Worm (Caenorhabditis elegans): ENCODE measurements around the gene sec-23.

DNA sequence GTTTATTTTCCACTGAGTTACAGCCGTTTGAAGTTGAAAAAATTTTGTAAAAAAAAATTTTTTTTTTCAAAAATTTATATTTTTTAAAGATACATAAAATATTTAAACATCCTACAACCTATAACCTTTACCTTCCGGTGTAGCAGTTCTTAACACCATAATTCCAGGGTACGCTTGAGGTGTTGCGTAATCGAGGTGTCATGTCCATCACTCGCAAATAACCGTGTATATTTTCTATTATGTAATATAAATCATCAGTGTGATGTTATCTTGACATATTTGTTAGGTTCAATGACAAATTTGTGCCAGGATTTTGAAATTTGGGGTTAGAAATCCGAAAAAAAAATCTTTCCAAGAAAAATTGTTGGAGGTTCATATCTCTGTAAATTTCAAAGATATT lies 24.0 kb upstream of the sec-23 start:
- TF ChIP-seq lsy-2 (tag; optimal IDR thresholded peaks at IDR 0.05) (no peak), nhr-12 (tag; optimal IDR thresholded peaks at IDR 0.05) (no peak), nhr-21 (tag; optimal IDR thresholded peaks at IDR 0.05) (no peak)

Data from whole organism, L2 larva.